Worm (Caenorhabditis elegans) whole organism, young adult: ENCODE measurements around the gene flp-17.
"Not testable (repeated sequence)": the region's sequence is repeated elsewhere in the genome, so short reads cannot be mapped to it uniquely, and the experiment has no call there.

ENCODE experiments used
- B0035.1 ChIP-seq: sonication (generic microtip); optimal IDR thresholded peaks from 2 replicates; lab custom pipeline; 2016; ENCODE audit warnings: missing genetic modification characterization, mild to moderate bottlenecking, missing compliant biosample characterization, missing genotype, missing genetic modification reagents
- D2030.7 ChIP-seq: fragments of 200-800 bp; sonication (Bioruptor generic); IDR thresholded peaks from 2 replicates; pipeline ENCODE4 v1.3.6; 2022; ENCODE audit warnings: missing genetic modification reagents, missing genetic modification characterization, missing compliant biosample characterization
- F49E8.2 ChIP-seq: sonication (generic microtip); optimal IDR thresholded peaks from 3 replicates; lab custom pipeline; 2017; ENCODE audit warnings: missing genetic modification characterization, mild to moderate bottlenecking, missing compliant biosample characterization, antibody characterized with exemption, moderate library complexity; ENCODE audit not compliant: insufficient read depth
- F57C9.4 ChIP-seq: sonication (generic microtip); optimal IDR thresholded peaks from 2 replicates; lab custom pipeline; 2017; ENCODE audit warnings: mild to moderate bottlenecking, missing genetic modification characterization, missing compliant biosample characterization
- T26A5.8 ChIP-seq: sonication (generic microtip); optimal IDR thresholded peaks from 2 replicates; lab custom pipeline; 2016; ENCODE audit warnings: missing genetic modification characterization, missing compliant biosample characterization
- Y53F4B.3 ChIP-seq: fragments of 200-800 bp; sonication (Bioruptor generic); IDR thresholded peaks from 2 replicates; pipeline ENCODE4 v1.3.6; 2022; ENCODE audit warnings: missing genetic modification reagents, missing genetic modification characterization, missing compliant biosample characterization
- Y95B8A.8 ChIP-seq: fragments of 200-800 bp; sonication (Bioruptor generic); IDR thresholded peaks from 2 replicates; pipeline ENCODE4 v1.3.6; 2022; ENCODE audit warnings: missing genetic modification reagents, missing genetic modification characterization, missing compliant biosample characterization
- ZK185.1 ChIP-seq: sonication (generic microtip); optimal IDR thresholded peaks from 2 replicates; lab custom pipeline; 2016; ENCODE audit warnings: mild to moderate bottlenecking, missing genetic modification characterization, missing compliant biosample characterization; ENCODE audit not compliant: poor library complexity, severe bottlenecking
- ama-1 ChIP-seq, 3 experiments: fragments of 150-350 bp in 1 of 3; sonication (generic microtip) in 2 of 3; optimal IDR thresholded peaks; 2 replicates each; lab custom pipeline; 2014 to 2018; ENCODE audit warnings: missing biosample characterization in 2 of 3, missing genetic modification characterization in 2 of 3, missing genetic modification reagents in 2 of 3
- aptf-3 ChIP-seq: fragments of 200-800 bp; sonication (Bioruptor generic); IDR thresholded peaks from 2 replicates; pipeline ENCODE4 v1.3.6; 2022; ENCODE audit warnings: missing genetic modification characterization, missing compliant biosample characterization
- athp-1 ChIP-seq: sonication (generic microtip); optimal IDR thresholded peaks from 2 replicates; lab custom pipeline; 2017; ENCODE audit warnings: mild to moderate bottlenecking, missing genetic modification characterization, missing compliant biosample characterization
- bed-1 ChIP-seq: fragments of 200-800 bp; sonication (Bioruptor generic); IDR thresholded peaks from 2 replicates; pipeline ENCODE4 v1.3.6; 2022; ENCODE audit warnings: missing genetic modification reagents, missing genetic modification characterization, missing compliant biosample characterization
- cebp-2 ChIP-seq: fragments of 200-800 bp; sonication (Bioruptor generic); IDR thresholded peaks from 2 replicates; pipeline ENCODE4 v1.3.6; 2022; ENCODE audit warnings: missing genetic modification characterization, missing compliant biosample characterization
- dox-1 ChIP-seq: fragments of 200-800 bp; sonication (Bioruptor generic); IDR thresholded peaks from 2 replicates; pipeline ENCODE4 v1.3.6; 2022; ENCODE audit warnings: missing genetic modification reagents, missing genetic modification characterization, missing compliant biosample characterization
- dpff-1 ChIP-seq: sonication (generic microtip); optimal IDR thresholded peaks from 2 replicates; lab custom pipeline; 2017; ENCODE audit warnings: mild to moderate bottlenecking, missing genetic modification characterization, missing compliant biosample characterization
- egl-18 ChIP-seq: fragments of 200-800 bp; sonication (Bioruptor generic); IDR thresholded peaks from 2 replicates; pipeline ENCODE4 v1.3.6; 2022; ENCODE audit warnings: missing genetic modification reagents, missing genetic modification characterization, missing compliant biosample characterization
- egrh-3 ChIP-seq: fragments of 200-800 bp; sonication (Bioruptor generic); IDR thresholded peaks from 2 replicates; pipeline ENCODE4 v1.3.6; 2022; ENCODE audit warnings: missing genetic modification reagents, missing genetic modification characterization, missing compliant biosample characterization
- ekl-4 ChIP-seq: fragments of 200-800 bp; sonication (Bioruptor generic); IDR thresholded peaks from 2 replicates; pipeline ENCODE4 v1.3.6; 2022; ENCODE audit warnings: missing genetic modification reagents, missing genetic modification characterization, missing compliant biosample characterization
- gei-17 ChIP-seq: fragments of 200-800 bp; sonication (Bioruptor generic); optimal IDR thresholded peaks from 2 replicates; lab custom pipeline; 2018; ENCODE audit warnings: mild to moderate bottlenecking, missing genetic modification characterization, missing compliant biosample characterization
- hsf-1 ChIP-seq: fragments of 200-800 bp; sonication (Bioruptor generic); IDR thresholded peaks from 2 replicates; pipeline ENCODE4 v1.3.6; 2022; ENCODE audit warnings: missing genetic modification reagents, missing genetic modification characterization, missing compliant biosample characterization
- lir-1 ChIP-seq: fragments of 200-800 bp; sonication (Bioruptor generic); conservative IDR thresholded peaks from 2 replicates; pipeline ENCODE4 v1.3.6; 2022; ENCODE audit warnings: missing genetic modification reagents, missing genetic modification characterization, missing compliant biosample characterization
- lsy-27 ChIP-seq: sonication (generic microtip); optimal IDR thresholded peaks from 2 replicates; lab custom pipeline; 2017; ENCODE audit warnings: missing genetic modification characterization, mild to moderate bottlenecking, missing compliant biosample characterization, antibody characterized with exemption, missing genotype, borderline replicate concordance; ENCODE audit not compliant: insufficient read depth
- mel-28 ChIP-seq: sonication (generic microtip); optimal IDR thresholded peaks from 2 replicates; lab custom pipeline; 2016; ENCODE audit warnings: borderline replicate concordance, mild to moderate bottlenecking, missing genetic modification characterization, missing compliant biosample characterization
- mes-4 ChIP-seq: sonication (generic microtip); optimal IDR thresholded peaks from 2 replicates; lab custom pipeline; 2016; ENCODE audit warnings: missing genotype, missing genetic modification characterization, missing compliant biosample characterization
- nhr-27 ChIP-seq: fragments of 200-800 bp; sonication (Bioruptor generic); optimal IDR thresholded peaks from 2 replicates; lab custom pipeline; 2018; ENCODE audit warnings: mild to moderate bottlenecking, missing genetic modification characterization, moderate library complexity, missing compliant biosample characterization
- nhr-80 ChIP-seq: sonication (generic microtip); optimal IDR thresholded peaks from 2 replicates; lab custom pipeline; 2016; ENCODE audit warnings: missing genetic modification characterization, missing compliant biosample characterization
- pbrm-1 ChIP-seq: fragments of 200-800 bp; sonication (Bioruptor generic); IDR thresholded peaks from 2 replicates; pipeline ENCODE4 v1.3.6; 2022; ENCODE audit warnings: missing genetic modification reagents, missing genetic modification characterization, missing compliant biosample characterization
- rpc-1 ChIP-seq, 2 experiments: fragments of 150-350 bp in 1 of 2; sonication (generic microtip) in 1 of 2; optimal IDR thresholded peaks; 2 replicates each; lab custom pipeline; 2014 to 2018; ENCODE audit warnings: missing biosample characterization in 1 of 2, missing genetic modification characterization in 1 of 2, missing genetic modification reagents in 1 of 2, missing genotype in 1 of 2
- snpc-4 ChIP-seq, 5 experiments: fragments of 150-350 bp in 1 of 5; sonication (generic microtip) in 4 of 5; optimal IDR thresholded peaks; 2 replicates each; lab custom pipeline; 2014 to 2018; ENCODE audit warnings: missing genetic modification characterization in 5 of 5, missing biosample characterization in 3 of 5, antibody characterized with exemption in 2 of 5, mild to moderate bottlenecking in 2 of 5, missing compliant biosample characterization in 2 of 5, missing genotype in 2 of 5, moderate library complexity in 2 of 5, missing genetic modification reagents in 1 of 5
- ztf-26 ChIP-seq: sonication (generic microtip); optimal IDR thresholded peaks from 2 replicates; lab custom pipeline; 2017; ENCODE audit warnings: missing genetic modification characterization, missing compliant biosample characterization
- ztf-3 ChIP-seq: fragments of 200-800 bp; sonication (Bioruptor generic); optimal IDR thresholded peaks from 2 replicates; lab custom pipeline; 2018; ENCODE audit warnings: mild to moderate bottlenecking, missing genetic modification characterization, missing compliant biosample characterization

The flp-17 gene

DNA sequence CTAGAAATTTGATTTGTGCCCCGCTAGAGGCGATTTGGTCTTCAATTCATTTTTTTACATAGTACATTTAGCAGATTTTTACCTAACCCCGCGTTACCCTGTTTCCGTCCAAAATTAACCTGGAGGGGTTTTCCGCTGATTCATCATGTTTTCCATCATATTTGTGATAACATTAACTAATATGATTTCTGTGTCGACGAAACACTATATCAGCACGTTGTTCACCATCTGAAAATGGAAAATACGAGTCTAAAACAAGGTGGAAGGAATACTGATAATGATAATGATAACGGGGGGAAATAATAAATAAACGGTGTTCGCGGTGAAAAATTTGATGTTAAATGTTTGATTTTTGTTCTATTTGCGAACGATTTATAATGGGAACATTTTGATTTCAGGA lies 20.0 kb downstream of the flp-17 start:
- no peak for TF ChIP-seq lir-1
- TF ChIP-seq nhr-80 (tag; lab: Kevin White, UChicago): peak; percentile 88
- no peak for TF ChIP-seq nhr-27 (tag; lab: Kevin White, UChicago)
- TF ChIP-seq gei-17 (GFP tag; lab: Kevin White, UChicago): no peak

DNA sequence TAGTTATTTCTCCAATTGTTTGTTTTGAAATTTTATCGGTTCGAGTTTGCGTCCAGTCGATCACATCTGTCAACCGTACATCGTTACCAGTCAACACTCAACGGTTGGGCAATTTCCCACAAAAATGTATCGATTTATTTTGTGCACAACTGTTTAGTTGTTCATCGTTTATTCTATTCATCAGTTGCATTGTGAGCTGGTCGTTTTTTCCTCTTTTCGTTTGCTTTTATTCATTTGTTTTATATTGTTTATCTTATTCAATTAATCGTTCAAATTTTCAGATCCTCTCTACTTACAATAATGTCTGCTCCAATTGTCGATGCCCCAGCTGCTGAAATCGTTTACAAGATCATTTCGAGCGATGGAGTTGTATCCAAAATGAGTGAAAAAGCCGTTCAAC lies 24.7 kb downstream of the flp-17 start, which contains the start of gene skr-12:
skr-12 (plus strand) TSS at position 301 of the 400 bp plus-strand sequence.
- TF ChIP-seq ama-1 (optimal IDR thresholded peaks at IDR 0.05; lab: Kevin White, UChicago) (no peak), ama-1 (GFP tag; optimal IDR thresholded peaks at IDR 0.05; lab: Kevin White, UChicago) (no peak), cebp-2 (GFP tag; lab: Robert Waterston, UW) (no peak), aptf-3 (GFP tag; lab: Robert Waterston, UW) (no peak), lsy-27 (tag; lab: Kevin White, UChicago) (no peak)

DNA sequence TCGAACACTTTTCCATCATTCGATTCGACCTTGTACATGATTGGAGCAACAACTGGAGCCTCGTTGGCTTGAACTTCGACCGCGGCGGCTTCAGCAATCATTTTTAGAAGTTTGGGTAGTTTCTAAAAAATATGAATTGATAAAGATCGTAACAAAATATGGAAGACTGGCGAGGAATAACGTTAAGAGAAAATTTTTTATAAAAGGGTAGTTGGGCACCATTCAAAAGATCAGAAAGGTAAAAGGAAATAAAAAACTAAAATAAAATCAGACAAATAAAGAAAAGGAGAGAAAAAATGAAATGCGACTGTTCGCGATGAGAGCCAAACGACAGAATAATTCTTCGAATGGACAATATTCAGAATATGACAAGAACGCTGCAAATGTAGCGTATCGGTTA lies 26.0 kb downstream of the flp-17 start, which contains the start of gene skr-8:
skr-8 (minus strand) TSS at position 101 of the 400 bp plus-strand sequence.
- TF ChIP-seq Y53F4B.3 (GFP tag; lab: Robert Waterston, UW); hsf-1 (GFP tag; lab: Robert Waterston, UW); ztf-3: not testable (repeated sequence)

DNA sequence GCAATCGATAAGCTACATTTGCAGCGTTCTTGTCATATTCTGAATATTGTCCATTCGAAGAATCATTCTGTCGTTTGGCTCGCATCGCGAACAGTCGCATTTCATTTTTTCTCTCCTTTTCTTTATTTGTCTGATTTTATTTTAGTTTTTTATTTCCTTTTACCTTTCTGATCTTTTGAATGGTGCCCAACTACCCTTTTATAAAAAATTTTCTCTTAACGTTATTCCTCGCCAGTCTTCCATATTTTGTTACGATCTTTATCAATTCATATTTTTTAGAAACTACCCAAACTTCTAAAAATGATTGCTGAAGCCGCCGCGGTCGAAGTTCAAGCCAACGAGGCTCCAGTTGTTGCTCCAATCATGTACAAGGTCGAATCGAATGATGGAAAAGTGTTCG lies 28.4 kb downstream of the flp-17 start, which contains the start of gene skr-9:
skr-9 (plus strand) TSS at position 301 of the 400 bp plus-strand sequence.
- not testable (repeated sequence) for TF ChIP-seq ztf-3; Y95B8A.8 (GFP tag; lab: Robert Waterston, UW); mel-28 (tag; lab: Kevin White, UChicago)

DNA sequence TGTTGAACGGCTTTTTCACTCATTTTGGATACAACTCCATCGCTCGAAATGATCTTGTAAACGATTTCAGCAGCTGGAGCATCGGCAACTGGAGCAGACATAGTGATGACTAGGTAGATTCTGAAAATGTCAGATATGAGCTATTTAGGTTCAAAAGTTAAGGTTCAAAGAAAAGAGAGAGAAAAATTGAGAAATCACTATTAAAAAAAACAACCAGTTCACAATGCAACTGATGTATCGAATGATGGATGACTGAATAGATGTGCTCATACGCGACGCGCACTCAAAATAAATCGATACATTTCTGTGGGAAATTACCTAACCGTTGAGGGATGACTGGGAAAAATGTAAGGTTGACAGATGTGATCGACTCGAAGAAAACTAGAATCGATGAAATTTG lies 29.2 kb downstream of the flp-17 start, which contains the start of gene skr-13:
skr-13 (minus strand) TSS at position 101 of the 400 bp plus-strand sequence.
- no peak for TF ChIP-seq T26A5.8 (tag; lab: Kevin White, UChicago)
- no peak for TF ChIP-seq B0035.1
- no peak for TF ChIP-seq F57C9.4 (tag; lab: Kevin White, UChicago)
- TF ChIP-seq egl-18 (GFP tag; lab: Robert Waterston, UW): no peak
- TF ChIP-seq lsy-27 (tag; lab: Kevin White, UChicago): no peak
- no peak for TF ChIP-seq pbrm-1 (GFP tag; lab: Robert Waterston, UW)
- TF ChIP-seq, all 124 proteins: peak for 0

DNA sequence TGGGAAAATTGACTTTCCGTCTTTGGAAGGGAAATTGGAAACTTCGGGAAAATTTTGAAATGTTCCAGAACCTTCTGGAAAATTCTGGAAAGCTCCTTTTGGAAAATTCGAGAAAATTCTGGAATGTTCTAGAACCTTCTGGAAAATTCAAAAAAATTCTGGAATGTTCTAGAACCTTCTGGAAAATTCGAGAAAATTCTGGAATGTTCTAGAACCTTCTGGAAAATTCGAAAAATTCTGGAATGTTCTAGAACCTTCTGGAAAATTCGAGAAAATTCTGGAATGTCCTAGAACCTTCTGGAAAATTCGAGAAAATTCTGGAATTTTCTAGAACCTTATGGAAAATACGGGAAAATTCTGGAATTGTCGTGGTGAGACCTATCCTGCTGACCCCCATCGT lies 36.1 kb downstream of the flp-17 start:
- TF ChIP-seq hsf-1 (GFP tag; lab: Robert Waterston, UW) (peak; percentile 98), ekl-4 (peak; percentile 66), Y53F4B.3 (GFP tag; lab: Robert Waterston, UW) (0 out of 2 replicates have a peak, but pooled peaks have one; percentile 20), rpc-1 (optimal IDR thresholded peaks at IDR 0.05; lab: Kevin White, UChicago) (peak; percentile 11), D2030.7 (GFP tag; lab: Robert Waterston, UW) (0 out of 2 replicates have a peak, but pooled peaks have one; percentile 15), snpc-4 (tag; optimal IDR thresholded peaks at IDR 0.05; lab: Kevin White, UChicago) (peak in 1 of 4 experiments; percentile 3)
- not testable (repeated sequence) for TF ChIP-seq rpc-1 (tag; optimal IDR thresholded peaks at IDR 0.05; lab: Kevin White, UChicago); snpc-4 (GFP tag; optimal IDR thresholded peaks at IDR 0.05; lab: Kevin White, UChicago)

DNA sequence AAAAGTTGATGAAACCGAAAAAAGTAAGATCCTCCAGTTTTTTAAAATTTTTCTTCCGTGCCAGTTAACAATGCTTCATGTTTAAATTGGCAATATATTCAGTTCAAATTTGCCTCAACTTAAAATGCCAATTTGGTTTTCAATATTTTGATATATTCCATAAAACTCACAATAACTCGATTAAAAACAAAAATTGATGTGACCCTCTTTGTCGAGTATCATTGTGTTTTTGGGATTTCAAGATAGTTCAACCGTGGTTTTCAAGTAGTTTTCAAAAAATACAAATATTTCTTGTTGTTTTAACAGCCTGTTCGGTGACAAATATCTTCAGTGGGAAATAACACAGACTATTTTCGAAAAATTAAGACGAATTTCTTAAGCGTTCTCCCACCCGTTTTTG lies 38.7 kb downstream of the flp-17 start:
- no peak for TF ChIP-seq T26A5.8 (tag; lab: Kevin White, UChicago)
- TF ChIP-seq mes-4: no peak
- no peak for TF ChIP-seq bed-1
- TF ChIP-seq egrh-3 (GFP tag; lab: Robert Waterston, UW): no peak
- no peak for TF ChIP-seq ztf-26 (tag; lab: Kevin White, UChicago)
- no peak for TF ChIP-seq ZK185.1 (tag; lab: Kevin White, UChicago)
- no peak for TF ChIP-seq F49E8.2 (tag; lab: Kevin White, UChicago)
- TF ChIP-seq nhr-27 (tag; lab: Kevin White, UChicago): no peak
- no peak for TF ChIP-seq athp-1
- no peak for TF ChIP-seq dpff-1 (tag; lab: Kevin White, UChicago)
- TF ChIP-seq dox-1 (GFP tag; lab: Robert Waterston, UW): no peak
